Worm (Caenorhabditis elegans) whole organism, early embryonic: ENCODE results near the gene mcm-6.

ENCODE experiments used
- B0310.2 ChIP-seq: sonication (generic microtip); optimal IDR thresholded peaks from 2 replicates; lab custom pipeline; 2016; ENCODE audit warnings: mild to moderate bottlenecking, missing genetic modification characterization, missing compliant biosample characterization
- F13C5.2 ChIP-seq: sonication (generic microtip); optimal IDR thresholded peaks from 2 replicates; lab custom pipeline; 2017; ENCODE audit warnings: mild to moderate bottlenecking, missing genetic modification characterization, inconsistent platforms, missing compliant biosample characterization
- aly-1 ChIP-seq: sonication (generic microtip); optimal IDR thresholded peaks from 2 replicates; lab custom pipeline; 2016; ENCODE audit warnings: missing genetic modification characterization, missing compliant biosample characterization
- ama-1 ChIP-seq: fragments of 150-350 bp; optimal IDR thresholded peaks from 2 replicates; lab custom pipeline; 2014
- ceh-13 ChIP-seq: fragments of 200-800 bp; sonication (Bioruptor generic); optimal IDR thresholded peaks from 2 replicates; lab custom pipeline; 2018; ENCODE audit warnings: mild to moderate bottlenecking, missing genetic modification characterization, missing compliant biosample characterization
- ceh-36 ChIP-seq: sonication (generic microtip); optimal IDR thresholded peaks from 2 replicates; lab custom pipeline; 2016; ENCODE audit warnings: missing genetic modification characterization, inconsistent platforms, missing compliant biosample characterization
- ets-7 ChIP-seq: sonication (generic microtip); optimal IDR thresholded peaks from 2 replicates; lab custom pipeline; 2016; ENCODE audit warnings: missing genotype, missing genetic modification characterization, missing compliant biosample characterization
- flt-1 ChIP-seq: fragments of 200-800 bp; sonication (Bioruptor generic); IDR thresholded peaks from 2 replicates; pipeline ENCODE4 v1.3.6; 2022; ENCODE audit warnings: missing genetic modification characterization, missing compliant biosample characterization
- hmg-4 ChIP-seq: fragments of 200-800 bp; sonication (Bioruptor generic); optimal IDR thresholded peaks from 2 replicates; lab custom pipeline; 2018; ENCODE audit warnings: mild to moderate bottlenecking, missing genetic modification characterization, missing compliant biosample characterization
- scrt-1 ChIP-seq: fragments of 200-800 bp; sonication (Bioruptor generic); IDR thresholded peaks from 2 replicates; pipeline ENCODE4 v1.3.6; 2022; ENCODE audit warnings: missing genetic modification characterization, missing compliant biosample characterization
- sea-1 ChIP-seq: fragments of 200-800 bp; sonication (Bioruptor generic); conservative IDR thresholded peaks from 2 replicates; pipeline ENCODE4 v1.3.6; 2022; ENCODE audit warnings: missing genetic modification characterization, missing compliant biosample characterization
- tbx-37 ChIP-seq: fragments of 200-800 bp; sonication (Bioruptor generic); conservative IDR thresholded peaks from 2 replicates; pipeline ENCODE4 v1.3.6; 2022; ENCODE audit warnings: missing genetic modification reagents, missing genetic modification characterization, missing compliant biosample characterization
- tra-4 ChIP-seq: sonication (generic microtip); optimal IDR thresholded peaks from 2 replicates; lab custom pipeline; 2017; ENCODE audit warnings: missing genetic modification characterization, missing compliant biosample characterization

- no peak for TF ChIP-seq flt-1
- TF ChIP-seq ceh-13, result no peak
- no peak for TF ChIP-seq ama-1 (lab: Kevin White, UChicago)
- TF ChIP-seq F13C5.2 (tag; lab: Kevin White, UChicago), result no peak
- no peak for TF ChIP-seq scrt-1 (GFP tag; lab: Robert Waterston, UW)
- no peak for TF ChIP-seq ceh-36
- TF ChIP-seq sea-1 (GFP tag; lab: Robert Waterston, UW), result no peak
- no peak for TF ChIP-seq B0310.2 (tag; lab: Kevin White, UChicago)
- TF ChIP-seq ets-7 (tag; lab: Kevin White, UChicago), result no peak
- no peak for TF ChIP-seq aly-1 (tag; lab: Kevin White, UChicago)
- TF ChIP-seq tbx-37, result no peak
- no peak for TF ChIP-seq hmg-4
- TF ChIP-seq tra-4 (tag; lab: Kevin White, UChicago), result no peak
These were observed 33.2 kb downstream of the mcm-6 start, which contains the start of the genes ZK632.10 and ZK632.11 for ce11 chrIII:9827163-9827951.
